Worm (Caenorhabditis elegans): Measurements from ENCODE around the gene F23D12.1.

- no peak for TF ChIP-seq lin-15B (tag; optimal IDR thresholded peaks at IDR 0.05)
- no peak for TF ChIP-seq dpl-1 (GFP tag; optimal IDR thresholded peaks at IDR 0.05)
- no peak for TF ChIP-seq lin-39 (tag; optimal IDR thresholded peaks at IDR 0.05)
- TF ChIP-seq fkh-10 (GFP tag; optimal IDR thresholded peaks at IDR 0.05) = no peak
- no peak for TF ChIP-seq hpl-2 (GFP tag; optimal IDR thresholded peaks at IDR 0.05)
- no peak for TF ChIP-seq ceh-88 (GFP tag; IDR thresholded peaks at IDR 0.05)
- TF ChIP-seq sup-37 (GFP tag; optimal IDR thresholded peaks at IDR 0.05) = no peak
Observed at ce11 chrX:14460412-14460811, 32.5 kb upstream of the F23D12.1 start, which contains the start of gene Y66C5A.2.

Measured in whole organism, L1 larva.